Fruit fly (Drosophila melanogaster) whole organism, embryonic: ENCODE data around the gene CG5592.

ENCODE experiments used
- ATbp ChIP-seq: fragments of 200-800 bp; sonication (Bioruptor generic); optimal IDR thresholded peaks from 2 replicates; lab custom pipeline; 2017; ENCODE audit warnings: missing biosample characterization, mild to moderate bottlenecking, missing genetic modification characterization, missing genetic modification reagents
- Adf1 ChIP-seq: fragments of 200-800 bp; sonication (Bioruptor generic); IDR thresholded peaks from 2 replicates; pipeline ENCODE4 v1.3.6; 2022; ENCODE audit warnings: missing biosample characterization, missing genetic modification characterization
- Bgb ChIP-seq: fragments of 200-800 bp; sonication (Bioruptor generic); IDR thresholded peaks from 2 replicates; pipeline ENCODE4 v1.3.6; 2022; ENCODE audit warnings: missing biosample characterization, missing genetic modification characterization; ENCODE audit not compliant: partially characterized antibody
- CG10543 ChIP-seq: fragments of 200-800 bp; sonication (Bioruptor generic); optimal IDR thresholded peaks from 3 replicates; lab custom pipeline; 2017; ENCODE audit warnings: missing biosample characterization, mild to moderate bottlenecking, missing genetic modification characterization, moderate library complexity
- CG11456 ChIP-seq: fragments of 200-800 bp; sonication (Bioruptor generic); IDR thresholded peaks from 3 replicates; pipeline ENCODE4 v1.3.6; 2022; ENCODE audit warnings: missing biosample characterization, missing genetic modification characterization
- CG11723 ChIP-seq: fragments of 200-800 bp; sonication (Bioruptor generic); optimal IDR thresholded peaks from 2 replicates; lab custom pipeline; 2017; ENCODE audit warnings: missing biosample characterization, mild to moderate bottlenecking, missing genetic modification characterization
- CG12769 ChIP-seq: fragments of 200-800 bp; sonication (Bioruptor generic); optimal IDR thresholded peaks from 2 replicates; lab custom pipeline; 2019; ENCODE audit warnings: missing biosample characterization, mild to moderate bottlenecking, missing genetic modification characterization, moderate library complexity
- CG13624 ChIP-seq: fragments of 200-800 bp; sonication (Bioruptor generic); optimal IDR thresholded peaks from 2 replicates; lab custom pipeline; 2016; ENCODE audit warnings: missing biosample characterization, missing genetic modification characterization
- CG16863 ChIP-seq: fragments of 200-800 bp; sonication (Bioruptor generic); optimal IDR thresholded peaks from 3 replicates; lab custom pipeline; 2016; ENCODE audit warnings: missing biosample characterization, missing genetic modification characterization
- CG18599 ChIP-seq: fragments of 200-800 bp; sonication (Bioruptor generic); optimal IDR thresholded peaks from 3 replicates; lab custom pipeline; 2017; ENCODE audit warnings: missing biosample characterization, missing genetic modification characterization, mild to moderate bottlenecking, moderate library complexity, missing genetic modification reagents
- CG2199 ChIP-seq: fragments of 200-800 bp; sonication (Bioruptor generic); IDR thresholded peaks from 3 replicates; pipeline ENCODE4 v1.3.6; 2022; ENCODE audit warnings: missing biosample characterization, missing genetic modification characterization
- CG2678 ChIP-seq: fragments of 200-800 bp; sonication (Bioruptor generic); optimal IDR thresholded peaks from 3 replicates; lab custom pipeline; 2019; ENCODE audit warnings: missing biosample characterization, mild to moderate bottlenecking, missing genetic modification characterization, moderate library complexity
- CG3407 ChIP-seq: fragments of 200-800 bp; sonication (Bioruptor generic); optimal IDR thresholded peaks from 2 replicates; lab custom pipeline; 2018; ENCODE audit warnings: missing biosample characterization, mild to moderate bottlenecking, missing genetic modification characterization
- CG34376 ChIP-seq: fragments of 200-800 bp; sonication (Bioruptor generic); optimal IDR thresholded peaks from 2 replicates; lab custom pipeline; 2018; ENCODE audit warnings: missing biosample characterization, mild to moderate bottlenecking, missing genetic modification characterization
- CG3847 ChIP-seq: fragments of 200-800 bp; sonication (Bioruptor generic); IDR thresholded peaks from 2 replicates; pipeline ENCODE4 v1.3.6; 2022; ENCODE audit warnings: missing biosample characterization, missing genetic modification characterization
- CG8281 ChIP-seq: fragments of 200-800 bp; sonication (Bioruptor generic); optimal IDR thresholded peaks from 2 replicates; lab custom pipeline; 2018; ENCODE audit warnings: missing biosample characterization, mild to moderate bottlenecking, missing genetic modification characterization, moderate library complexity
- CrebB ChIP-seq: fragments of 200-800 bp; sonication (Bioruptor generic); optimal IDR thresholded peaks from 3 replicates; lab custom pipeline; 2018; ENCODE audit warnings: missing biosample characterization, mild to moderate bottlenecking, missing genetic modification characterization
- GATAe ChIP-seq: fragments of 200-800 bp; sonication (Bioruptor generic); conservative IDR thresholded peaks from 2 replicates; pipeline ENCODE4 v1.3.6; 2022; ENCODE audit warnings: missing biosample characterization, missing genetic modification characterization
- HHEX ChIP-seq: fragments of 200-800 bp; sonication (Bioruptor generic); optimal IDR thresholded peaks from 3 replicates; lab custom pipeline; 2017; ENCODE audit warnings: missing biosample characterization, mild to moderate bottlenecking, missing genetic modification characterization, missing genetic modification reagents
- Hand ChIP-seq: fragments of 200-800 bp; sonication (Bioruptor generic); optimal IDR thresholded peaks from 2 replicates; lab custom pipeline; 2017; ENCODE audit warnings: mild to moderate bottlenecking, missing biosample characterization, missing genetic modification reagents, missing genetic modification characterization
- Hey ChIP-seq: fragments of 200-800 bp; sonication (Bioruptor generic); optimal IDR thresholded peaks from 3 replicates; lab custom pipeline; 2018; ENCODE audit warnings: missing biosample characterization, mild to moderate bottlenecking, missing genetic modification characterization
- Hr78 ChIP-seq, 2 experiments: fragments of 200-800 bp in 1 of 2; fragments of >200 bp in 1 of 2; sonication (Bioruptor generic) in 1 of 2; optimal IDR thresholded peaks; 2 replicates each; lab custom pipeline; 2017 to 2019; ENCODE audit warnings: missing biosample characterization in 2 of 2, missing genetic modification characterization in 2 of 2, mild to moderate bottlenecking in 1 of 2, moderate library complexity in 1 of 2
- MESR4 ChIP-seq: fragments of 200-800 bp; sonication (Bioruptor generic); optimal IDR thresholded peaks from 2 replicates; lab custom pipeline; 2018; ENCODE audit warnings: missing biosample characterization, mild to moderate bottlenecking, missing genetic modification characterization, moderate library complexity
- Med ChIP-seq: fragments of 200-800 bp; sonication (Bioruptor generic); peaks from one replicate; lab custom pipeline; 2016; ENCODE audit warnings: missing biosample characterization, missing genetic modification characterization, mild to moderate bottlenecking, inconsistent platforms, moderate library complexity
- PHDP ChIP-seq: fragments of 200-800 bp; sonication (Bioruptor generic); optimal IDR thresholded peaks from 3 replicates; lab custom pipeline; 2018; ENCODE audit warnings: missing biosample characterization, mild to moderate bottlenecking, missing genetic modification characterization, moderate library complexity
- Xrp1 ChIP-seq: fragments of 200-800 bp; sonication (Bioruptor generic); IDR thresholded peaks from 2 replicates; pipeline ENCODE4 v1.3.6; 2022; ENCODE audit warnings: missing biosample characterization, missing genetic modification characterization
- chinmo ChIP-seq: fragments of 200-800 bp; sonication (Bioruptor generic); IDR thresholded peaks from 4 replicates; pipeline ENCODE4 v1.3.6; 2022; ENCODE audit warnings: missing biosample characterization, missing genetic modification characterization; ENCODE audit not compliant: partially characterized antibody
- corto ChIP-seq: fragments of 200-800 bp; sonication (Bioruptor generic); optimal IDR thresholded peaks from 2 replicates; lab custom pipeline; 2016; ENCODE audit warnings: missing biosample characterization, mild to moderate bottlenecking, missing genetic modification characterization, moderate library complexity
- crol ChIP-seq: fragments of 200-800 bp; sonication (Bioruptor generic); IDR thresholded peaks from 2 replicates; pipeline ENCODE4 v1.3.6; 2022; ENCODE audit warnings: missing biosample characterization, missing genetic modification characterization
- crp ChIP-seq, 2 experiments: fragments of 200-800 bp; sonication (Bioruptor generic); optimal IDR thresholded peaks; 2 replicates in 1 of 2; 3 replicates in 1 of 2; lab custom pipeline; 2017; ENCODE audit warnings: missing biosample characterization in 2 of 2, missing genetic modification characterization in 2 of 2, mild to moderate bottlenecking in 1 of 2, moderate library complexity in 1 of 2
- gcm ChIP-seq: fragments of 200-800 bp; sonication (Bioruptor generic); optimal IDR thresholded peaks from 2 replicates; lab custom pipeline; 2019; ENCODE audit warnings: missing biosample characterization, mild to moderate bottlenecking, missing genetic modification characterization, moderate library complexity
- gfzf ChIP-seq: fragments of 200-800 bp; sonication (Bioruptor generic); optimal IDR thresholded peaks from 2 replicates; lab custom pipeline; 2016; ENCODE audit warnings: missing biosample characterization, mild to moderate bottlenecking, missing genetic modification characterization, moderate library complexity
- her ChIP-seq: fragments of 200-800 bp; sonication (Bioruptor generic); optimal IDR thresholded peaks from 2 replicates; lab custom pipeline; 2016; ENCODE audit warnings: missing biosample characterization, missing genetic modification characterization
- kay ChIP-seq: fragments of 200-800 bp; sonication (Bioruptor generic); optimal IDR thresholded peaks from 2 replicates; lab custom pipeline; 2016; ENCODE audit warnings: missing biosample characterization, missing genetic modification characterization
- knrl ChIP-seq: fragments of 200-800 bp; sonication (Bioruptor generic); IDR thresholded peaks from 3 replicates; pipeline ENCODE4 v1.3.6; 2022; ENCODE audit warnings: missing biosample characterization, missing genetic modification characterization; ENCODE audit not compliant: partially characterized antibody
- luna ChIP-seq: fragments of 200-800 bp; sonication (Bioruptor generic); optimal IDR thresholded peaks from 2 replicates; lab custom pipeline; 2016; ENCODE audit warnings: missing biosample characterization, missing genetic modification characterization
- mirr ChIP-seq: fragments of 200-800 bp; sonication (Bioruptor generic); optimal IDR thresholded peaks from 3 replicates; lab custom pipeline; 2018; ENCODE audit warnings: missing biosample characterization, mild to moderate bottlenecking, missing genetic modification characterization
- onecut ChIP-seq: fragments of 200-800 bp; sonication (Bioruptor generic); IDR thresholded peaks from 2 replicates; pipeline ENCODE4 v1.3.6; 2022; ENCODE audit warnings: missing biosample characterization, missing genetic modification characterization
- pros ChIP-seq: fragments of 200-800 bp; sonication (Bioruptor generic); optimal IDR thresholded peaks from 3 replicates; lab custom pipeline; 2019; ENCODE audit warnings: missing biosample characterization, mild to moderate bottlenecking, missing genetic modification characterization, moderate library complexity
- run ChIP-seq: fragments of 200-800 bp; sonication (Bioruptor generic); optimal IDR thresholded peaks from 3 replicates; lab custom pipeline; 2018; ENCODE audit warnings: missing biosample characterization, mild to moderate bottlenecking, missing genetic modification characterization
- sna ChIP-seq: fragments of 200-800 bp; sonication (Bioruptor generic); IDR thresholded peaks from 2 replicates; pipeline ENCODE4 v1.3.6; 2022; ENCODE audit warnings: missing biosample characterization, missing genetic modification characterization; ENCODE audit not compliant: partially characterized antibody
- sob ChIP-seq: fragments of 200-800 bp; sonication (Bioruptor generic); IDR thresholded peaks from 2 replicates; pipeline ENCODE4 v1.3.6; 2022; ENCODE audit warnings: missing biosample characterization, missing genetic modification characterization
- tap ChIP-seq: fragments of 200-800 bp; optimal IDR thresholded peaks from 3 replicates; lab custom pipeline; 2019; ENCODE audit warnings: missing biosample characterization, mild to moderate bottlenecking, missing genetic modification characterization, moderate library complexity
- unc-4 ChIP-seq: fragments of 200-800 bp; sonication (Bioruptor generic); IDR thresholded peaks from 2 replicates; pipeline ENCODE4 v1.3.6; 2022; ENCODE audit warnings: missing biosample characterization, missing genetic modification characterization; ENCODE audit not compliant: partially characterized antibody

The CG5592 gene

dm6 chr3L:5920778-5921177, 23.3 kb downstream of the CG5592 start (continued):
- peak; percentile 21 for TF ChIP-seq PHDP (tag; lab: Kevin White, UChicago)
- TF ChIP-seq CrebB, result no peak
- no peak for TF ChIP-seq CG16863 (GFP tag; lab: Kevin White, UChicago)
- TF ChIP-seq her (GFP tag; lab: Kevin White, UChicago), result no peak

dm6 chr3L:5921216-5921615, 23.8 kb downstream of the CG5592 start, which contains the start of gene PXo:
Gene PXo, minus strand, starts transcription at chr3L:5921316.
- no peak for TF ChIP-seq corto
- peak in 1 of 2 experiments; percentile 31 for TF ChIP-seq crp (GFP tag; optimal IDR thresholded peaks at IDR 0.05; lab: Kevin White, UChicago)
- peak; percentile 10 for TF ChIP-seq CG12769
- no peak for TF ChIP-seq unc-4 (GFP tag; lab: Robert Waterston, UW)
- peak; percentile 67 for TF ChIP-seq crol (GFP tag; lab: Robert Waterston, UW)
- TF ChIP-seq MESR4 (GFP tag; lab: Kevin White, UChicago), result peak; percentile 1
- no peak for TF ChIP-seq CG2199 (GFP tag; lab: Robert Waterston, UW)
- TF ChIP-seq, all 482 proteins: peak for 4

dm6 chr3L:5922005-5922685, 24.7 kb downstream of the CG5592 start, which contains the start of gene CG32407:
Gene CG32407, plus strand, starts transcription at chr3L:5922055.
- TF ChIP-seq run (tag; lab: Kevin White, UChicago) (peak; percentile 58), CG3407 (GFP tag; lab: Kevin White, UChicago) (peak; percentile 34), tap (no peak), CG11456 (GFP tag; lab: Robert Waterston, UW) (no peak), chinmo (peak; percentile 88; the same call in 3 of the 4 replicates), Hand (GFP tag; lab: Kevin White, UChicago) (no peak), pros (GFP tag; lab: Kevin White, UChicago) (peak; percentile 65), CG2678 (tag; lab: Kevin White, UChicago) (peak; percentile 39), gcm (GFP tag; lab: Kevin White, UChicago) (peak; percentile 94), gfzf (GFP tag; lab: Kevin White, UChicago) (no peak), mirr (peak; percentile 53), sna (GFP tag; lab: Robert Waterston, UW) (0 out of 2 replicates have a peak, but pooled peaks have one; percentile 45), Med (GFP tag; lab: Kevin White, UChicago) (peak; percentile 47), Hr78 (GFP tag; optimal IDR thresholded peaks at IDR 0.05; lab: Kevin White, UChicago) (peak in 1 of 2 experiments; percentile 4), Xrp1 (GFP tag; lab: Robert Waterston, UW) (0 out of 2 replicates have a peak, but pooled peaks have one; percentile 20), CG13624 (no peak), sob (0 out of 2 replicates have a peak, but pooled peaks have one; percentile 9), HHEX (GFP tag; lab: Kevin White, UChicago) (peak; percentile 23), knrl (GFP tag; lab: Robert Waterston, UW) (no peak), CG11723 (peak; percentile 18), Hey (tag; lab: Kevin White, UChicago) (peak; percentile 53), ATbp (GFP tag; lab: Kevin White, UChicago) (peak; percentile 60), GATAe (GFP tag; lab: Robert Waterston, UW) (peak; percentile 60), luna (GFP tag; lab: Kevin White, UChicago) (no peak), CG3847 (GFP tag; lab: Robert Waterston, UW) (no peak), CG34376 (GFP tag; lab: Kevin White, UChicago) (peak; percentile 30), CG12769 (peak; percentile 45), Bgb (GFP tag; lab: Robert Waterston, UW) (no peak), CG10543 (GFP tag; lab: Kevin White, UChicago) (peak; percentile 64), CG8281 (tag; lab: Kevin White, UChicago) (peak; percentile 87), CG18599 (GFP tag; lab: Kevin White, UChicago) (peak; percentile 3), kay (GFP tag; lab: Kevin White, UChicago) (peak; percentile 62), Adf1 (GFP tag; lab: Robert Waterston, UW) (peak; percentile 36; the same call in 1 of the 2 replicates), onecut (peak; percentile 45; the same call in 1 of the 2 replicates)
